Fruit fly (Drosophila melanogaster): ENCODE measurements around the gene CG15387.
A peak's percentile ranks its signal among the peaks of the same experiment; 100 is the strongest.

Gene CG15387

dm6 chr2L:2228179-2228849, 2.2 kb upstream of the CG15387 start:
- no peak for TF ChIP-seq CG17801 (GFP tag; optimal IDR thresholded peaks at IDR 0.05; ENCODE audit: partially characterized antibody)

dm6 chr2L:2227316-2227715, 1.2 kb upstream of the CG15387 start:
- TF ChIP-seq CG17801 (GFP tag; optimal IDR thresholded peaks at IDR 0.05; ENCODE audit: partially characterized antibody) = peak; percentile 35

- TF ChIP-seq CG17801 (GFP tag; optimal IDR thresholded peaks at IDR 0.05; ENCODE audit: partially characterized antibody) = no peak
Measured at dm6 chr2L:2222377-2222776, 3.7 kb downstream of the CG15387 start.

dm6 chr2L:2221649-2222150, 4.4 kb downstream of the CG15387 start:
- TF ChIP-seq CG17801 (GFP tag; optimal IDR thresholded peaks at IDR 0.05; ENCODE audit: partially characterized antibody) = peak; percentile 99

- no peak for TF ChIP-seq CG17801 (GFP tag; optimal IDR thresholded peaks at IDR 0.05; ENCODE audit: partially characterized antibody)
Measured at dm6 chr2L:2220573-2221332, 5.3 kb downstream of the CG15387 start, which contains the start of gene papi. TSS of gene papi (plus strand) at chr2L:2220748.

dm6 chr2L:2217067-2217684, 8.9 kb downstream of the CG15387 start, which contains the start of the genes CG15386, CG42371 and mio:
TSS of gene CG15386 (minus strand) at chr2L:2217246.
TSS of gene CG42371 (minus strand) at chr2L:2217246.
TSS of gene mio (plus strand) at chr2L:2217290.
- peak; percentile 60 for TF ChIP-seq CG17801 (GFP tag; optimal IDR thresholded peaks at IDR 0.05; ENCODE audit: partially characterized antibody)

dm6 chr2L:2216065-2216464, 10.0 kb downstream of the CG15387 start, which contains the start of gene daed:
TSS of gene daed (minus strand) at chr2L:2216311.
- no peak for TF ChIP-seq CG17801 (GFP tag; optimal IDR thresholded peaks at IDR 0.05; ENCODE audit: partially characterized antibody)

- TF ChIP-seq CG17801 (GFP tag; optimal IDR thresholded peaks at IDR 0.05; ENCODE audit: partially characterized antibody) = peak; percentile 43
Measured at dm6 chr2L:2214004-2214403, 12.1 kb downstream of the CG15387 start, which contains the start of the genes Uch and CG34174. TSS of gene Uch (minus strand) at chr2L:2214211. TSS of gene CG34174 (plus strand) at chr2L:2214266.

dm6 chr2L:2212478-2212877, 13.6 kb downstream of the CG15387 start, which contains the start of gene CG15385:
TSS of gene CG15385 (minus strand) at chr2L:2212571.
- TF ChIP-seq CG17801 (GFP tag; optimal IDR thresholded peaks at IDR 0.05; ENCODE audit: partially characterized antibody) = no peak

dm6 chr2L:2209002-2209401, 17.1 kb downstream of the CG15387 start, which contains the start of gene CG33124:
TSS of gene CG33124 (minus strand) at chr2L:2209102.
- TF ChIP-seq CG17801 (GFP tag; optimal IDR thresholded peaks at IDR 0.05; ENCODE audit: partially characterized antibody) = no peak

dm6 chr2L:2206066-2206465, 20.0 kb downstream of the CG15387 start, which contains the start of gene CG31668:
TSS of gene CG31668 (minus strand) at chr2L:2206166.
- TF ChIP-seq CG17801 (GFP tag; optimal IDR thresholded peaks at IDR 0.05; ENCODE audit: partially characterized antibody) = no peak

dm6 chr2L:2202853-2203717, 23.0 kb downstream of the CG15387 start:
- peak; percentile 57 for TF ChIP-seq CG17801 (GFP tag; optimal IDR thresholded peaks at IDR 0.05; ENCODE audit: partially characterized antibody)

dm6 chr2L:2202018-2202852, 23.9 kb downstream of the CG15387 start:
- peak; percentile 100 for TF ChIP-seq CG17801 (GFP tag; optimal IDR thresholded peaks at IDR 0.05; ENCODE audit: partially characterized antibody)

All from ovary, adult (tissue).